Worm (Caenorhabditis elegans) whole organism, L1 larva: ENCODE data around the gene dpy-4.
A peak's percentile ranks its signal among the peaks of the same experiment; 100 is the strongest.

ENCODE experiments used
- F16B12.6 ChIP-seq: fragments of 150-350 bp; optimal IDR thresholded peaks from 2 replicates; lab custom pipeline; 2014; ENCODE audit warnings: missing biosample characterization, missing genetic modification characterization
- Y116A8C.19 ChIP-seq: sonication (generic microtip); optimal IDR thresholded peaks from 2 replicates; lab custom pipeline; 2016; ENCODE audit warnings: missing compliant biosample characterization, missing genetic modification characterization, borderline replicate concordance
- aha-1 ChIP-seq: fragments of 150-350 bp; optimal IDR thresholded peaks from 2 replicates; lab custom pipeline; 2014; ENCODE audit warnings: missing biosample characterization, missing genetic modification characterization
- aly-2 ChIP-seq: fragments of 150-350 bp; optimal IDR thresholded peaks from 2 replicates; lab custom pipeline; 2014; ENCODE audit warnings: missing biosample characterization, missing genetic modification characterization
- ama-1 ChIP-seq: fragments of 150-350 bp; optimal IDR thresholded peaks from 2 replicates; lab custom pipeline; 2014
- ceh-8 ChIP-seq: fragments of 200-800 bp; sonication (Bioruptor generic); optimal IDR thresholded peaks from 2 replicates; lab custom pipeline; 2018; ENCODE audit warnings: mild to moderate bottlenecking, missing genetic modification characterization, moderate library complexity, missing compliant biosample characterization
- ceh-82 ChIP-seq, 3 experiments: fragments of 150-350 bp in 1 of 3; sonication (generic microtip) in 2 of 3; optimal IDR thresholded peaks; 2 replicates each; lab custom pipeline; 2014 to 2017; ENCODE audit warnings: missing biosample characterization in 3 of 3, missing genetic modification characterization in 3 of 3
- ceh-90 ChIP-seq: sonication (generic microtip); optimal IDR thresholded peaks from 2 replicates; lab custom pipeline; 2016; ENCODE audit warnings: missing genetic modification characterization, missing compliant biosample characterization
- ces-1 ChIP-seq: fragments of 150-350 bp; optimal IDR thresholded peaks from 2 replicates; lab custom pipeline; 2014; ENCODE audit warnings: missing biosample characterization, missing genetic modification reagents, missing genetic modification characterization
- dpl-1 ChIP-seq, 3 experiments: fragments of 150-350 bp in 2 of 3; sonication (generic microtip) in 1 of 3; optimal IDR thresholded peaks; 2 replicates each; lab custom pipeline; 2014 to 2017; ENCODE audit warnings: missing biosample characterization in 3 of 3, missing genetic modification characterization in 3 of 3, missing genetic modification reagents in 3 of 3
- efl-1 ChIP-seq, 4 experiments: fragments of 150-350 bp; optimal IDR thresholded peaks in 3 of 4; peaks in 1 of 4; 1 replicate in 1 of 4; 2 replicates in 3 of 4; lab custom pipeline; 2014; ENCODE audit warnings: missing biosample characterization in 2 of 4, missing genetic modification characterization in 2 of 4, missing genetic modification reagents in 2 of 4
- efl-3 ChIP-seq: fragments of 200-800 bp; sonication (Bioruptor generic); optimal IDR thresholded peaks from 2 replicates; lab custom pipeline; 2018; ENCODE audit warnings: mild to moderate bottlenecking, missing genetic modification characterization, missing compliant biosample characterization
- egl-13 ChIP-seq: sonication (generic microtip); optimal IDR thresholded peaks from 2 replicates; lab custom pipeline; 2016; ENCODE audit warnings: missing genotype, missing genetic modification reagents, missing genetic modification characterization, missing compliant biosample characterization
- elt-2 ChIP-seq: sonication (generic microtip); optimal IDR thresholded peaks from 2 replicates; lab custom pipeline; 2016; ENCODE audit warnings: missing genetic modification characterization, mild to moderate bottlenecking, inconsistent platforms, missing compliant biosample characterization, missing genetic modification reagents
- elt-3 ChIP-seq, 6 experiments: fragments of 150-350 bp in 1 of 6; sonication (generic microtip); optimal IDR thresholded peaks; 2 replicates each; lab custom pipeline; 2017 to 2018; ENCODE audit warnings: missing biosample characterization in 6 of 6, missing genetic modification characterization in 6 of 6, inconsistent platforms in 1 of 6
- fkh-10 ChIP-seq: sonication (generic microtip); optimal IDR thresholded peaks from 2 replicates; lab custom pipeline; 2017; ENCODE audit warnings: missing biosample characterization, missing genetic modification reagents, missing genetic modification characterization
- fkh-8 ChIP-seq: sonication (generic microtip); optimal IDR thresholded peaks from 2 replicates; lab custom pipeline; 2016; ENCODE audit warnings: mild to moderate bottlenecking, missing genetic modification characterization, missing compliant biosample characterization
- hpl-2 ChIP-seq: fragments of 150-350 bp; optimal IDR thresholded peaks from 2 replicates; lab custom pipeline; 2014; ENCODE audit warnings: missing biosample characterization, missing genetic modification reagents, missing genetic modification characterization
- irx-1 ChIP-seq: sonication (generic microtip); optimal IDR thresholded peaks from 2 replicates; lab custom pipeline; 2016; ENCODE audit warnings: missing genetic modification characterization, missing compliant biosample characterization
- isw-1 ChIP-seq: fragments of 200-800 bp; sonication (Bioruptor generic); IDR thresholded peaks from 2 replicates; pipeline ENCODE4 v1.3.6; 2022; ENCODE audit warnings: missing genetic modification characterization, missing compliant biosample characterization
- lin-13 ChIP-seq: fragments of 150-350 bp; optimal IDR thresholded peaks from 2 replicates; lab custom pipeline; 2014; ENCODE audit warnings: missing biosample characterization, missing genetic modification reagents, missing genetic modification characterization
- lin-14 ChIP-seq: fragments of 200-800 bp; sonication (Bioruptor generic); optimal IDR thresholded peaks from 2 replicates; lab custom pipeline; 2018; ENCODE audit warnings: mild to moderate bottlenecking, missing genetic modification characterization, moderate library complexity, missing compliant biosample characterization
- lin-35 ChIP-seq, 2 experiments: fragments of 150-350 bp; optimal IDR thresholded peaks; 2 replicates each; lab custom pipeline; 2014; ENCODE audit warnings: missing biosample characterization in 2 of 2, missing genetic modification characterization in 2 of 2, missing genetic modification reagents in 2 of 2
- lsy-2 ChIP-seq, 2 experiments: fragments of 150-350 bp; optimal IDR thresholded peaks; 2 replicates each; lab custom pipeline; 2014; ENCODE audit warnings: missing biosample characterization in 2 of 2, missing genetic modification characterization in 2 of 2
- mab-9 ChIP-seq: fragments of 200-800 bp; sonication (Bioruptor generic); IDR thresholded peaks from 2 replicates; pipeline ENCODE4 v1.3.6; 2022; ENCODE audit warnings: missing genetic modification reagents, missing genetic modification characterization, missing compliant biosample characterization
- mep-1 ChIP-seq: fragments of 150-350 bp; optimal IDR thresholded peaks from 2 replicates; lab custom pipeline; 2014; ENCODE audit warnings: missing biosample characterization, missing genetic modification characterization
- nhr-12 ChIP-seq: sonication (generic microtip); optimal IDR thresholded peaks from 2 replicates; lab custom pipeline; 2017; ENCODE audit warnings: missing biosample characterization, missing genetic modification characterization
- nhr-19 ChIP-seq: fragments of 200-800 bp; sonication (Bioruptor generic); conservative IDR thresholded peaks from 2 replicates; pipeline ENCODE4 v1.3.6; 2022; ENCODE audit warnings: missing genetic modification characterization, missing compliant biosample characterization
- nhr-237 ChIP-seq: fragments of 150-350 bp; optimal IDR thresholded peaks from 2 replicates; lab custom pipeline; 2014; ENCODE audit warnings: missing biosample characterization, missing genetic modification characterization
- nhr-47 ChIP-seq: sonication (generic microtip); optimal IDR thresholded peaks from 2 replicates; lab custom pipeline; 2016; ENCODE audit warnings: mild to moderate bottlenecking, missing genetic modification characterization, moderate library complexity, missing compliant biosample characterization
- nhr-71 ChIP-seq: sonication (generic microtip); optimal IDR thresholded peaks from 2 replicates; lab custom pipeline; 2016; ENCODE audit warnings: mild to moderate bottlenecking, missing genetic modification characterization, moderate library complexity, missing compliant biosample characterization
- pax-3 ChIP-seq: fragments of 200-800 bp; sonication (Bioruptor generic); optimal IDR thresholded peaks from 2 replicates; lab custom pipeline; 2018; ENCODE audit warnings: mild to moderate bottlenecking, missing genetic modification characterization, moderate library complexity, missing compliant biosample characterization
- pqm-1 ChIP-seq: sonication (generic microtip); optimal IDR thresholded peaks from 3 replicates; lab custom pipeline; 2017; ENCODE audit warnings: missing biosample characterization, missing genetic modification characterization
- skn-1 ChIP-seq: fragments of 150-350 bp; optimal IDR thresholded peaks from 2 replicates; lab custom pipeline; 2014; ENCODE audit warnings: missing biosample characterization, missing genetic modification characterization
- snu-23 ChIP-seq: sonication (generic microtip); optimal IDR thresholded peaks from 2 replicates; lab custom pipeline; 2016; ENCODE audit warnings: missing genetic modification characterization, missing compliant biosample characterization
- sox-4 ChIP-seq: sonication (generic microtip); optimal IDR thresholded peaks from 2 replicates; lab custom pipeline; 2016; ENCODE audit warnings: missing genetic modification characterization, missing compliant biosample characterization
- swsn-7 ChIP-seq: sonication (generic microtip); optimal IDR thresholded peaks from 2 replicates; lab custom pipeline; 2016; ENCODE audit warnings: missing genetic modification characterization, missing compliant biosample characterization
- tbx-2 ChIP-seq: sonication (generic microtip); optimal IDR thresholded peaks from 2 replicates; lab custom pipeline; 2016; ENCODE audit warnings: missing genetic modification characterization, missing compliant biosample characterization
- unc-130 ChIP-seq: fragments of 150-350 bp; optimal IDR thresholded peaks from 2 replicates; lab custom pipeline; 2017; ENCODE audit warnings: missing biosample characterization, missing genetic modification characterization, inconsistent platforms
- unc-86 ChIP-seq: sonication (generic microtip); optimal IDR thresholded peaks from 2 replicates; lab custom pipeline; 2016; ENCODE audit warnings: missing genetic modification characterization, missing compliant biosample characterization
- xbp-1 ChIP-seq: sonication (generic microtip); optimal IDR thresholded peaks from 2 replicates; lab custom pipeline; 2016; ENCODE audit warnings: missing genetic modification characterization, missing compliant biosample characterization
- ztf-4 ChIP-seq: fragments of 150-350 bp; optimal IDR thresholded peaks from 2 replicates; lab custom pipeline; 2014; ENCODE audit warnings: missing biosample characterization, missing genetic modification characterization

dpy-4 gene

DNA sequence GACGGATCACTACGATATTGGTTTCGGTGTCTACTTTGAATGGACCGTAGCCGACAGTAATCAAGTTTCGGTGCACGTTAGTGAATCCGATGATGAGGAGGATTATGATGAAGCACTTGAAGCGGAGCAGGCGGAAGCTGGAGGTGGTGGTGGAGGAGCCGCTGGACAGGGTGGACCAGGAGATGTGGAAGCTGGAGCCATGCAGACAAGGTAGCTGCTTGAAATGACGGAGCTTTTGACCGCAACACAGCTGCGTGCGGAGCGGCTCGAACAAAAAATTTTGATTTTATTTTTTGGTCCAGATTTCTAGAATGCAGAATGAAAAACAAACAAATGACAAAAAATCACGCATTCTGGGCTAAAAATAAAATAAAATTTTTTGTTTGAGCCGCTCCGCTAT, 37.8 kb upstream of the dpy-4 start:
- TF ChIP-seq egl-13, result no peak
- TF ChIP-seq ztf-4, result no peak

DNA sequence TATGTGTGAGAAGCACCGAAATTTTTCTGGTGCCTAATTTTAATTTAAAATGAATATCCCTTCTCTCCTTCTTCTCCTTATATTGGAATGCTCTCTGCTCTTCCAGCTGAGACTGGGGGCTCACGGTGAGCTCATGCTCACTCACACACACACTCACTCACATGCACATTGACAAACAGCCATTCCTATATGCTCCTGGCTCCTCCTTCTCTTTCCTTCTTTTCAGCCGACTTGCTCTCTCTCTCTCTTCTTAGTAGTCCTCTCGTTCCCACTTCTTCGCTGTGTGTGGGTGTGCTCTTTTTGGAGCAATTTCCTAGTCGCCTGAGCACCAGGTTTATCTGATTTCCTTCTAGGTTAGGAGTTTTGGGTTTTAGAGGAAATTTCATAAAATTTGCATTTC, 34.4 kb upstream of the dpy-4 start:
- TF ChIP-seq nhr-71 (tag; lab: Kevin White, UChicago) (peak; percentile 44), pax-3 (peak; percentile 3), fkh-8 (tag; lab: Kevin White, UChicago) (peak; percentile 75), snu-23 (GFP tag; lab: Kevin White, UChicago) (peak; percentile 10), ama-1 (lab: Kevin White, UChicago) (no peak), mab-9 (GFP tag; lab: Robert Waterston, UW) (no peak), lin-14 (peak; percentile 79), sox-4 (no peak), swsn-7 (peak; percentile 53), lsy-2 (tag; optimal IDR thresholded peaks at IDR 0.05; lab: Kevin White, UChicago) (peak in 1 of 2 experiments; percentile 56), lin-35 (GFP tag; optimal IDR thresholded peaks at IDR 0.05; lab: Kevin White, UChicago) (peak in 1 of 2 experiments; percentile 34), tbx-2 (peak; percentile 34), egl-13 (peak; percentile 45), unc-86 (tag; lab: Kevin White, UChicago) (peak; percentile 22), fkh-10 (peak; percentile 67), nhr-19 (GFP tag; lab: Robert Waterston, UW) (no peak), dpl-1 (GFP tag; optimal IDR thresholded peaks at IDR 0.05; lab: Kevin White, UChicago) (peak in 1 of 3 experiments; percentile 33), efl-1 (optimal IDR thresholded peaks at IDR 0.05; lab: Kevin White, UChicago) (peak; percentile 12 to 34), efl-1 (GFP tag; optimal IDR thresholded peaks at IDR 0.05 in 1 of 2; lab: Kevin White, UChicago) (peak in 1 of 2 experiments; percentile 19), lin-13 (GFP tag; lab: Kevin White, UChicago) (no peak), ceh-82 (tag; optimal IDR thresholded peaks at IDR 0.05; lab: Kevin White, UChicago) (peak in 1 of 3 experiments; percentile 66), nhr-47 (peak; percentile 29)
- TF ChIP-seq, all 84 proteins: peak for 16

ce11 chrIV:15016984-15017383, 30.4 kb upstream of the dpy-4 start:
- TF ChIP-seq tbx-2 (peak; percentile 46), mep-1 (tag; lab: Kevin White, UChicago) (peak; percentile 15), aly-2 (tag; lab: Kevin White, UChicago) (no peak), lin-35 (GFP tag; optimal IDR thresholded peaks at IDR 0.05; lab: Kevin White, UChicago) (no peak), sox-4 (no peak), irx-1 (tag; lab: Kevin White, UChicago) (peak; percentile 15), snu-23 (GFP tag; lab: Kevin White, UChicago) (peak; percentile 5), ceh-82 (tag; optimal IDR thresholded peaks at IDR 0.05; lab: Kevin White, UChicago) (peak in 1 of 3 experiments; percentile 17), nhr-237 (tag; lab: Kevin White, UChicago) (no peak), nhr-71 (tag; lab: Kevin White, UChicago) (peak; percentile 42), lin-14 (peak; percentile 93), Y116A8C.19 (no peak), isw-1 (peak; percentile 25; the same call in 1 of the 2 replicates), lsy-2 (tag; optimal IDR thresholded peaks at IDR 0.05; lab: Kevin White, UChicago) (peak in 1 of 2 experiments; percentile 19), ces-1 (GFP tag; lab: Kevin White, UChicago) (peak; percentile 90), nhr-47 (peak; percentile 16), efl-1 (optimal IDR thresholded peaks at IDR 0.05; lab: Kevin White, UChicago) (peak in 1 of 2 experiments; percentile 7), efl-1 (GFP tag; optimal IDR thresholded peaks at IDR 0.05 in 1 of 2; lab: Kevin White, UChicago) (no peak), unc-130 (tag; lab: Kevin White, UChicago) (no peak), fkh-10 (peak; percentile 94), elt-3 (tag; optimal IDR thresholded peaks at IDR 0.05; lab: Kevin White, UChicago) (no peak)

ce11 chrIV:15013517-15014085, 27.0 kb upstream of the dpy-4 start, which contains the start of gene Y41E3.7:
Y41E3.7 (plus strand) TSS chrIV:15014035.
- TF ChIP-seq lsy-2 (tag; optimal IDR thresholded peaks at IDR 0.05; lab: Kevin White, UChicago) (peak; percentile 31 to 43), tbx-2 (no peak), swsn-7 (no peak), ceh-90 (tag; lab: Kevin White, UChicago) (no peak), snu-23 (GFP tag; lab: Kevin White, UChicago) (peak; percentile 31), efl-1 (optimal IDR thresholded peaks at IDR 0.05; lab: Kevin White, UChicago) (peak; percentile 43 to 59), efl-1 (GFP tag; optimal IDR thresholded peaks at IDR 0.05 in 1 of 2; lab: Kevin White, UChicago) (peak; percentile 45 to 94), ceh-8 (GFP tag; lab: Kevin White, UChicago) (no peak), egl-13 (no peak), unc-130 (tag; lab: Kevin White, UChicago) (no peak), lin-35 (GFP tag; optimal IDR thresholded peaks at IDR 0.05; lab: Kevin White, UChicago) (peak in 1 of 2 experiments; percentile 51), hpl-2 (GFP tag; lab: Kevin White, UChicago) (no peak), elt-2 (tag; lab: Kevin White, UChicago) (no peak), efl-3 (GFP tag; lab: Kevin White, UChicago) (no peak), pax-3 (no peak), isw-1 (no peak), skn-1 (no peak), xbp-1 (peak; percentile 21), elt-3 (tag; optimal IDR thresholded peaks at IDR 0.05; lab: Kevin White, UChicago) (no peak), aha-1 (tag; lab: Kevin White, UChicago) (no peak), pqm-1 (tag; lab: Kevin White, UChicago) (no peak), nhr-12 (tag; lab: Kevin White, UChicago) (no peak), lin-13 (GFP tag; lab: Kevin White, UChicago) (no peak), lin-14 (no peak), mep-1 (tag; lab: Kevin White, UChicago) (peak; percentile 29), F16B12.6 (tag; lab: Kevin White, UChicago) (peak; percentile 89)
